Fruit fly (Drosophila melanogaster): Measurements from ENCODE around the gene CG14958.

DNA sequence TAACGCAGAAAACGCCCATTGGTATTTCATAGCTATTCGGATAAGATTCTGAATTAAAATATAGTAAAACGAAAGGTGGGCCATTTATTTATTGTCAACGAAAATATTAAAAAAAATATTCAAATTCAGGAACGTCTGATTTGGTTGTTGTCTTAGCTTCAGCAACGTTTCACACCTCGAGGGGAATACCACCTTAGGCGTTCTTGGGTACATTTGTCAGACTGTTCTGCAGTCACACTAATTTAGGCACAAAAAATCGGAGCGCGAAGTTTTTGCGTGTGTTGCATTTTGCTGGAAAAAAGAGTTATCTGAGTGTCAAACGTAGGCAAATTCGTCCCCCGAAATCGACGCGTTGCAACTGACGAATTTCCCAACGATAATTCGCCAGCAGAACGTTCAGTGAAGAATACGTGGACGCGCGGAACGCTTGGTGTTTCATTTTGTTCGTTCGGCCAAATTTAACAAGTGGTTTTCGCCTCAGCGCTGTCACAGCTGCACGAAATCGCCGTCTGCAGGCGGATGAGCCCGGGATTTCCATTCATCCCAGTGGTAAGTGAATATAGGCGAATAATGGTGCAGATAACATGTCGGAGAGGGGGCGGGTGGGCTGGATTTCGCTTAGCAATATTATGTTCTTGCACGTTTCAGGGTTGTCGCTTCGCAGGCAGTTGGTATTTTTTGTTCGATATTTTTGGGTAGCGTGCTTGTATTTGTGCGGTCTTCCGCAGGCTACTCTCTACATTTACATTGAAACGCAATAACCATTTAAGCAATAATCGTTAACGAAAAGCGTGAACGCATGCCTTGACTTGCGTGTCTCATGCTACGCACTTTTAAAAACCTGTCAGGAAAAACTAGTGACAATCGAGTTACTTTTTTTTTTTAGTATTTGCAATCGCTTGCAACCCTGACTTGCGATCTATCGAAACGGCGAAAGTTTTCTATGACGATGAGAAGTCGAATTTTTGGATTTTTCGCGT is 35.3 kb downstream of the CG14958 start, which contains the start of gene Larp4B:
- TF ChIP-seq CG8478 (optimal IDR thresholded peaks at IDR 0.05): no peak
- peak in 1 of 2 experiments; percentile 61 for TF ChIP-seq CTCF (optimal IDR thresholded peaks at IDR 0.05)
